Worm (Caenorhabditis elegans): ENCODE results near the gene srd-70.

ce11 chrV:20480790-20481189 is 26.9 kb downstream of the srd-70 start:
- TF ChIP-seq nhr-76 (tag; optimal IDR thresholded peaks at IDR 0.05), result no peak
- TF ChIP-seq aly-2 (tag; optimal IDR thresholded peaks at IDR 0.05), result no peak
- no peak for TF ChIP-seq mdl-1 (tag; optimal IDR thresholded peaks at IDR 0.05)
- TF ChIP-seq sox-4 (tag; optimal IDR thresholded peaks at IDR 0.05), result no peak
- no peak for TF ChIP-seq unc-130 (tag; optimal IDR thresholded peaks at IDR 0.05)
- no peak for TF ChIP-seq zag-1 (tag; optimal IDR thresholded peaks at IDR 0.05)
- TF ChIP-seq fos-1 (tag; optimal IDR thresholded peaks at IDR 0.05), result no peak
- no peak for TF ChIP-seq lsy-2 (tag; optimal IDR thresholded peaks at IDR 0.05)
- TF ChIP-seq ztf-4 (tag; optimal IDR thresholded peaks at IDR 0.05), result no peak
- no peak for TF ChIP-seq aha-1 (tag; optimal IDR thresholded peaks at IDR 0.05)
- no peak for TF ChIP-seq nhr-47 (tag; optimal IDR thresholded peaks at IDR 0.05)
- no peak for TF ChIP-seq unc-62 (GFP tag; optimal IDR thresholded peaks at IDR 0.05)
- TF ChIP-seq nhr-20 (tag; optimal IDR thresholded peaks at IDR 0.05), result no peak
- no peak for TF ChIP-seq skn-1 (tag; optimal IDR thresholded peaks at IDR 0.05)
